Worm (Caenorhabditis elegans): ENCODE results near the gene Y57G11C.20.

Y57G11C.20 gene

ce11 chrIV:14824878-14825352 is 18.2 kb upstream of the Y57G11C.20 start, which contains the start of gene sec-61.A (continued):
- peak; percentile 3 for TF ChIP-seq blmp-1 (tag; optimal IDR thresholded peaks at IDR 0.05)
- no peak for TF ChIP-seq nhr-12 (tag; optimal IDR thresholded peaks at IDR 0.05)
- peak; percentile 57 for TF ChIP-seq aly-2 (tag; optimal IDR thresholded peaks at IDR 0.05)
- no peak for TF ChIP-seq ces-1 (GFP tag; optimal IDR thresholded peaks at IDR 0.05)
- peak; percentile 92 for TF ChIP-seq nhr-47 (tag; optimal IDR thresholded peaks at IDR 0.05)
- TF ChIP-seq elt-2 (tag; optimal IDR thresholded peaks at IDR 0.05), result peak; percentile 35
- peak; percentile 34 for TF ChIP-seq rnt-1 (tag; optimal IDR thresholded peaks at IDR 0.05)
- peak; percentile 96 for TF ChIP-seq nhr-85 (tag)
- peak; percentile 46 for TF ChIP-seq lin-15B (tag; optimal IDR thresholded peaks at IDR 0.05)
- TF ChIP-seq hlh-4 (tag; optimal IDR thresholded peaks at IDR 0.05), result no peak
- TF ChIP-seq snpc-4 (tag; optimal IDR thresholded peaks at IDR 0.05), result peak; percentile 51
- TF ChIP-seq fkh-4 (tag; optimal IDR thresholded peaks at IDR 0.05; ENCODE audit: borderline replicate concordance), result no peak
- no peak for TF ChIP-seq hlh-17 (GFP tag; optimal IDR thresholded peaks at IDR 0.05; ENCODE audit: borderline replicate concordance)
- no peak for TF ChIP-seq tlp-1 (tag; optimal IDR thresholded peaks at IDR 0.05)
- peak; percentile 64 for TF ChIP-seq zip-4 (GFP tag; optimal IDR thresholded peaks at IDR 0.05)
- peak; percentile 16 for TF ChIP-seq nhr-237 (tag; optimal IDR thresholded peaks at IDR 0.05)
- peak; percentile 82 for TF ChIP-seq grh-1 (GFP tag; IDR thresholded peaks at IDR 0.05)
- TF ChIP-seq ceh-90 (tag; optimal IDR thresholded peaks at IDR 0.05), result peak; percentile 50
- TF ChIP-seq nhr-19 (GFP tag; conservative IDR thresholded peaks at IDR 0.05), result peak; percentile 73
- peak; percentile 85 for TF ChIP-seq unc-86 (tag; optimal IDR thresholded peaks at IDR 0.05)
- peak; percentile 84 for TF ChIP-seq swsn-7 (tag; optimal IDR thresholded peaks at IDR 0.05)
- TF ChIP-seq unc-98 (GFP tag; IDR thresholded peaks at IDR 0.05), result no peak
- peak; percentile 60 for TF ChIP-seq lin-13 (GFP tag; optimal IDR thresholded peaks at IDR 0.05)
- TF ChIP-seq nhr-11 (tag; optimal IDR thresholded peaks at IDR 0.05), result no peak
- TF ChIP-seq mab-9 (GFP tag; IDR thresholded peaks at IDR 0.05), result peak; percentile 52; the same call in 1 of the 2 replicates
- TF ChIP-seq dsc-1 (tag; optimal IDR thresholded peaks at IDR 0.05), result peak; percentile 78
- peak; percentile 90 for TF ChIP-seq lin-14 (GFP tag; optimal IDR thresholded peaks at IDR 0.05)
- peak; percentile 93 for TF ChIP-seq xbp-1 (tag; optimal IDR thresholded peaks at IDR 0.05)
- TF ChIP-seq lsy-2 (tag; optimal IDR thresholded peaks at IDR 0.05), result peak; percentile 97 to 99
- TF ChIP-seq skn-1 (tag; optimal IDR thresholded peaks at IDR 0.05), result peak; percentile 42
- peak; percentile 59 for TF ChIP-seq sox-4 (tag; optimal IDR thresholded peaks at IDR 0.05)
- peak; percentile 89 for TF ChIP-seq tbx-2 (tag; optimal IDR thresholded peaks at IDR 0.05)

ce11 chrIV:14825379-14825778 is 17.8 kb upstream of the Y57G11C.20 start, which contains the start of gene rps-18:
Gene rps-18, plus strand, starts transcription at chrIV:14825679.
- TF ChIP-seq aha-1 (tag; optimal IDR thresholded peaks at IDR 0.05) (no peak), snpc-4 (tag; optimal IDR thresholded peaks at IDR 0.05) (no peak), egl-27 (tag; optimal IDR thresholded peaks at IDR 0.05) (no peak), fkh-4 (tag; optimal IDR thresholded peaks at IDR 0.05; ENCODE audit: borderline replicate concordance) (no peak), rnt-1 (tag; optimal IDR thresholded peaks at IDR 0.05) (no peak), tbx-2 (tag; optimal IDR thresholded peaks at IDR 0.05) (no peak), lsy-2 (tag; optimal IDR thresholded peaks at IDR 0.05) (no peak), sptf-1 (tag; optimal IDR thresholded peaks at IDR 0.05) (no peak), aly-2 (tag; optimal IDR thresholded peaks at IDR 0.05) (no peak), hlh-4 (tag; optimal IDR thresholded peaks at IDR 0.05) (no peak), efl-1 (optimal IDR thresholded peaks at IDR 0.05) (no peak), efl-1 (GFP tag; optimal IDR thresholded peaks at IDR 0.05 in 1 of 2) (no peak), efl-3 (GFP tag; optimal IDR thresholded peaks at IDR 0.05) (no peak), elt-2 (tag; optimal IDR thresholded peaks at IDR 0.05) (no peak), unc-98 (GFP tag; IDR thresholded peaks at IDR 0.05) (no peak), mep-1 (tag; optimal IDR thresholded peaks at IDR 0.05) (no peak), nhr-90 (tag; optimal IDR thresholded peaks at IDR 0.05; ENCODE audit: poor library complexity) (no peak)

Data from whole organism, L1 larva.